Fruit fly (Drosophila melanogaster) whole organism, larva: Measurements from ENCODE around the gene zormin.

Source experiments
- noc ChIP-seq: fragments of 200-800 bp; sonication (Bioruptor generic); optimal IDR thresholded peaks from 3 replicates; lab custom pipeline; 2019; ENCODE audit warnings: missing biosample characterization, mild to moderate bottlenecking, missing genetic modification characterization, moderate library complexity

The zormin gene

dm6 chr3L:2107293-2107858 lies 44.1 kb downstream of the zormin start:
- TF ChIP-seq noc (tag; lab: Kevin White, UChicago): no peak

dm6 chr3L:2089751-2090510 lies 61.6 kb downstream of the zormin start:
- TF ChIP-seq noc (tag; lab: Kevin White, UChicago): no peak
